Fruit fly (Drosophila melanogaster) whole organism, embryonic: ENCODE data around the gene Rbbp5.

Experiments used
- Atf3 ChIP-seq: fragments of 200-800 bp; sonication (Bioruptor generic); optimal IDR thresholded peaks from 3 replicates; lab custom pipeline; 2016; ENCODE audit warnings: missing biosample characterization, missing genetic modification characterization
- B-H2 ChIP-seq: fragments of 200-800 bp; sonication (Bioruptor generic); optimal IDR thresholded peaks from 2 replicates; lab custom pipeline; 2018; ENCODE audit warnings: missing biosample characterization, mild to moderate bottlenecking, missing genetic modification characterization
- CG10267 ChIP-seq: fragments of 200-800 bp; sonication (Bioruptor generic); optimal IDR thresholded peaks from 2 replicates; lab custom pipeline; 2018; ENCODE audit warnings: missing biosample characterization, mild to moderate bottlenecking, missing genetic modification characterization, moderate library complexity
- CG1233 ChIP-seq: fragments of 200-800 bp; sonication (Bioruptor generic); optimal IDR thresholded peaks from 4 replicates; lab custom pipeline; 2018; ENCODE audit warnings: missing biosample characterization, mild to moderate bottlenecking, missing genetic modification characterization
- CG14050 ChIP-seq: fragments of 200-800 bp; sonication (Bioruptor generic); IDR thresholded peaks from 3 replicates; pipeline ENCODE4 v1.3.6; 2022; ENCODE audit warnings: missing biosample characterization, missing genetic modification characterization
- CG14710 ChIP-seq: fragments of 200-800 bp; sonication (Bioruptor generic); optimal IDR thresholded peaks from 3 replicates; lab custom pipeline; 2019; ENCODE audit warnings: missing biosample characterization, mild to moderate bottlenecking, missing genetic modification characterization, moderate library complexity
- CG15269 ChIP-seq: fragments of 200-800 bp; sonication (Bioruptor generic); optimal IDR thresholded peaks from 2 replicates; lab custom pipeline; 2018; ENCODE audit warnings: missing biosample characterization, mild to moderate bottlenecking, missing genetic modification characterization, moderate library complexity
- CG1647 ChIP-seq: fragments of 200-800 bp; sonication (Bioruptor generic); optimal IDR thresholded peaks from 3 replicates; lab custom pipeline; 2016; ENCODE audit warnings: missing biosample characterization, missing genetic modification characterization
- CG17568 ChIP-seq: fragments of 200-800 bp; sonication (Bioruptor generic); optimal IDR thresholded peaks from 2 replicates; lab custom pipeline; 2018; ENCODE audit warnings: missing biosample characterization, mild to moderate bottlenecking, missing genetic modification characterization, moderate library complexity
- CG2116 ChIP-seq: fragments of 200-800 bp; sonication (Bioruptor generic); optimal IDR thresholded peaks from 3 replicates; lab custom pipeline; 2018; ENCODE audit warnings: missing biosample characterization, mild to moderate bottlenecking, missing genetic modification characterization
- CG2129 ChIP-seq: fragments of 200-800 bp; sonication (Bioruptor generic); IDR thresholded peaks from 2 replicates; pipeline ENCODE4 v1.3.6; 2022; ENCODE audit warnings: missing biosample characterization, missing genetic modification characterization; ENCODE audit not compliant: partially characterized antibody
- CG2202 ChIP-seq: fragments of 200-800 bp; sonication (Bioruptor generic); optimal IDR thresholded peaks from 2 replicates; lab custom pipeline; 2018; ENCODE audit warnings: missing biosample characterization, mild to moderate bottlenecking, missing genetic modification characterization
- CG2875 ChIP-seq: fragments of 200-800 bp; sonication (Bioruptor generic); optimal IDR thresholded peaks from 2 replicates; lab custom pipeline; 2017; ENCODE audit warnings: missing biosample characterization, mild to moderate bottlenecking, missing genetic modification characterization, missing genetic modification reagents
- CG31365 ChIP-seq: fragments of 200-800 bp; sonication (Bioruptor generic); optimal IDR thresholded peaks from 2 replicates; lab custom pipeline; 2018; ENCODE audit warnings: missing biosample characterization, mild to moderate bottlenecking, missing genetic modification characterization
- CG3847 ChIP-seq: fragments of 200-800 bp; sonication (Bioruptor generic); IDR thresholded peaks from 2 replicates; pipeline ENCODE4 v1.3.6; 2022; ENCODE audit warnings: missing biosample characterization, missing genetic modification characterization
- CG5180 ChIP-seq: fragments of 200-800 bp; sonication (Bioruptor generic); optimal IDR thresholded peaks from 3 replicates; lab custom pipeline; 2017; ENCODE audit warnings: missing biosample characterization, missing genetic modification characterization, mild to moderate bottlenecking, moderate library complexity, missing genetic modification reagents
- CG6272 ChIP-seq: fragments of 200-800 bp; sonication (Bioruptor generic); IDR thresholded peaks from 2 replicates; pipeline ENCODE4 v1.3.6; 2022; ENCODE audit warnings: missing biosample characterization, missing genetic modification characterization
- CG7745 ChIP-seq: fragments of 200-800 bp; sonication (Bioruptor generic); optimal IDR thresholded peaks from 2 replicates; lab custom pipeline; 2018; ENCODE audit warnings: missing biosample characterization, mild to moderate bottlenecking, missing genetic modification characterization, moderate library complexity
- CG7839 ChIP-seq: fragments of 200-800 bp; sonication (Bioruptor generic); optimal IDR thresholded peaks from 3 replicates; lab custom pipeline; 2018; ENCODE audit warnings: missing biosample characterization, mild to moderate bottlenecking, missing genetic modification characterization, moderate library complexity
- CG7987 ChIP-seq: fragments of 200-800 bp; sonication (Bioruptor generic); optimal IDR thresholded peaks from 2 replicates; lab custom pipeline; 2018; ENCODE audit warnings: missing biosample characterization, mild to moderate bottlenecking, missing genetic modification characterization, moderate library complexity
- CG8089 ChIP-seq: fragments of 200-800 bp; sonication (Bioruptor generic); optimal IDR thresholded peaks from 3 replicates; lab custom pipeline; 2016; ENCODE audit warnings: missing biosample characterization, missing genetic modification characterization
- CG8290 ChIP-seq, 3 experiments: fragments of 200-800 bp; sonication (Bioruptor generic); optimal IDR thresholded peaks; 2 replicates each; lab custom pipeline; 2016 to 2019; ENCODE audit warnings: missing biosample characterization in 3 of 3, missing genetic modification characterization in 3 of 3, mild to moderate bottlenecking in 2 of 3, moderate library complexity in 1 of 3
- Chrac-16 ChIP-seq: fragments of 200-800 bp; sonication (Bioruptor generic); optimal IDR thresholded peaks from 3 replicates; lab custom pipeline; 2016; ENCODE audit warnings: missing biosample characterization, missing genetic modification characterization
- E2f1 ChIP-seq: fragments of 200-800 bp; sonication (Bioruptor generic); IDR thresholded peaks from 2 replicates; pipeline ENCODE4 v1.3.6; 2022; ENCODE audit warnings: missing biosample characterization, missing genetic modification characterization
- ERR ChIP-seq: fragments of 200-800 bp; sonication (Bioruptor generic); optimal IDR thresholded peaks from 2 replicates; lab custom pipeline; 2016; ENCODE audit warnings: missing biosample characterization, missing genetic modification characterization
- Gsc ChIP-seq: fragments of 200-800 bp; sonication (Bioruptor generic); IDR thresholded peaks from 2 replicates; pipeline ENCODE4 v1.3.6; 2022; ENCODE audit warnings: missing biosample characterization, missing genetic modification characterization
- Hsf ChIP-seq: fragments of 200-800 bp; sonication (Bioruptor generic); optimal IDR thresholded peaks from 3 replicates; lab custom pipeline; 2016; ENCODE audit warnings: missing biosample characterization, missing genetic modification characterization
- Lpt ChIP-seq: fragments of >200 bp; optimal IDR thresholded peaks from 2 replicates; lab custom pipeline; 2018; ENCODE audit warnings: missing biosample characterization, missing genetic modification characterization
- Max ChIP-seq: fragments of 200-800 bp; sonication (Bioruptor generic); optimal IDR thresholded peaks from 2 replicates; lab custom pipeline; 2016; ENCODE audit warnings: missing biosample characterization, mild to moderate bottlenecking, missing genetic modification characterization
- NfI ChIP-seq: fragments of 200-800 bp; sonication (Bioruptor generic); optimal IDR thresholded peaks from 3 replicates; lab custom pipeline; 2018; ENCODE audit warnings: missing biosample characterization, mild to moderate bottlenecking, missing genetic modification characterization, moderate library complexity
- Ssrp ChIP-seq: fragments of 200-800 bp; sonication (Bioruptor generic); optimal IDR thresholded peaks from 2 replicates; lab custom pipeline; 2018; ENCODE audit warnings: missing biosample characterization, mild to moderate bottlenecking, missing genetic modification characterization, moderate library complexity
- al ChIP-seq: fragments of 200-800 bp; sonication (Bioruptor generic); IDR thresholded peaks from 2 replicates; pipeline ENCODE4 v1.3.6; 2022; ENCODE audit warnings: missing biosample characterization, missing genetic modification characterization
- az2 ChIP-seq: fragments of 200-800 bp; sonication (Bioruptor generic); optimal IDR thresholded peaks from 3 replicates; lab custom pipeline; 2016; ENCODE audit warnings: missing biosample characterization, missing genetic modification characterization
- bcd ChIP-seq: fragments of 200-800 bp; sonication (Bioruptor generic); optimal IDR thresholded peaks from 2 replicates; lab custom pipeline; 2017; ENCODE audit warnings: missing biosample characterization, mild to moderate bottlenecking, missing genetic modification characterization
- dimm ChIP-seq: fragments of 200-800 bp; sonication (Bioruptor generic); IDR thresholded peaks from 2 replicates; pipeline ENCODE4 v1.3.6; 2022; ENCODE audit warnings: missing biosample characterization, missing genetic modification characterization
- disco-r ChIP-seq: fragments of 200-800 bp; sonication (Bioruptor generic); optimal IDR thresholded peaks from 2 replicates; lab custom pipeline; 2016; ENCODE audit warnings: missing biosample characterization, missing genetic modification characterization
- hb ChIP-seq: fragments of 200-800 bp; sonication (Bioruptor generic); IDR thresholded peaks from 3 replicates; pipeline ENCODE4 v1.3.6; 2022; ENCODE audit warnings: missing biosample characterization, missing genetic modification characterization; ENCODE audit not compliant: partially characterized antibody
- hth ChIP-seq: fragments of >200 bp; optimal IDR thresholded peaks from 2 replicates; lab custom pipeline; 2017; ENCODE audit warnings: inconsistent platforms
- jing ChIP-seq: fragments of 200-800 bp; sonication (Bioruptor generic); optimal IDR thresholded peaks from 2 replicates; lab custom pipeline; 2018; ENCODE audit warnings: missing biosample characterization, mild to moderate bottlenecking, missing genetic modification characterization
- odd ChIP-seq: fragments of 200-800 bp; sonication (Bioruptor generic); optimal IDR thresholded peaks from 2 replicates; lab custom pipeline; 2017; ENCODE audit warnings: missing biosample characterization, mild to moderate bottlenecking, missing genetic modification characterization
- org-1 ChIP-seq: fragments of 200-800 bp; sonication (Bioruptor generic); optimal IDR thresholded peaks from 2 replicates; lab custom pipeline; 2017; ENCODE audit warnings: missing biosample characterization, missing genetic modification characterization
- peb ChIP-seq: fragments of 200-800 bp; sonication (Bioruptor generic); IDR thresholded peaks from 2 replicates; pipeline ENCODE4 v1.3.6; 2022; ENCODE audit warnings: missing biosample characterization, missing genetic modification characterization
- sna ChIP-seq: fragments of 200-800 bp; sonication (Bioruptor generic); IDR thresholded peaks from 2 replicates; pipeline ENCODE4 v1.3.6; 2022; ENCODE audit warnings: missing biosample characterization, missing genetic modification characterization; ENCODE audit not compliant: partially characterized antibody
- stwl ChIP-seq: fragments of 200-800 bp; sonication (Bioruptor generic); optimal IDR thresholded peaks from 3 replicates; lab custom pipeline; 2018; ENCODE audit warnings: missing biosample characterization, mild to moderate bottlenecking, missing genetic modification characterization, moderate library complexity
- tna ChIP-seq: fragments of 200-800 bp; sonication (Bioruptor generic); IDR thresholded peaks from 2 replicates; pipeline ENCODE4 v1.3.6; 2022; ENCODE audit warnings: missing biosample characterization, missing genetic modification characterization; ENCODE audit not compliant: partially characterized antibody
- trem ChIP-seq: fragments of 200-800 bp; optimal IDR thresholded peaks from 3 replicates; lab custom pipeline; 2019; ENCODE audit warnings: missing biosample characterization, mild to moderate bottlenecking, missing genetic modification characterization, moderate library complexity
- twi ChIP-seq: fragments of 200-800 bp; optimal IDR thresholded peaks from 2 replicates; lab custom pipeline; 2019; ENCODE audit warnings: missing biosample characterization, mild to moderate bottlenecking, missing genetic modification characterization, moderate library complexity
- tx ChIP-seq: fragments of 200-800 bp; sonication (Bioruptor generic); optimal IDR thresholded peaks from 2 replicates; lab custom pipeline; 2016; ENCODE audit warnings: missing biosample characterization, missing genetic modification characterization
- wor ChIP-seq: fragments of 200-800 bp; sonication (Bioruptor generic); IDR thresholded peaks from 2 replicates; pipeline ENCODE4 v1.3.6; 2022; ENCODE audit warnings: missing biosample characterization, missing genetic modification characterization

Rbbp5 gene

dm6 chr3L:20384086-20384810, 36.5 kb upstream of the Rbbp5 start, which contains the start of the genes CG5498 and fbl (continued):
- TF ChIP-seq jing (GFP tag; lab: Kevin White, UChicago) (no peak), Max (GFP tag; lab: Kevin White, UChicago) (peak; percentile 77), Ssrp (tag; lab: Kevin White, UChicago) (peak; percentile 32), hb (GFP tag; lab: Robert Waterston, UW) (no peak), stwl (tag; lab: Kevin White, UChicago) (peak; percentile 96), az2 (GFP tag; lab: Kevin White, UChicago) (peak; percentile 55), CG8089 (GFP tag; lab: Kevin White, UChicago) (no peak), Lpt (GFP tag; lab: Kevin White, UChicago) (no peak), dimm (GFP tag; lab: Robert Waterston, UW) (no peak), NfI (GFP tag; lab: Kevin White, UChicago) (peak; percentile 63), wor (GFP tag; lab: Robert Waterston, UW) (no peak), CG2116 (GFP tag; lab: Kevin White, UChicago) (peak; percentile 76), CG8290 (GFP tag; optimal IDR thresholded peaks at IDR 0.05; lab: Kevin White, UChicago) (peak; percentile 37), CG8290 (tag; optimal IDR thresholded peaks at IDR 0.05; lab: Kevin White, UChicago) (no peak), CG1233 (GFP tag; lab: Kevin White, UChicago) (peak; percentile 17), tna (GFP tag; lab: Robert Waterston, UW) (0 out of 2 replicates have a peak, but pooled peaks have one; percentile 42), E2f1 (GFP tag; lab: Robert Waterston, UW) (no peak; the same call in 1 of the 2 replicates), bcd (GFP tag; lab: Kevin White, UChicago) (peak; percentile 65), sna (GFP tag; lab: Robert Waterston, UW) (0 out of 2 replicates have a peak, but pooled peaks have one; percentile 31), tx (GFP tag; lab: Kevin White, UChicago) (peak; percentile 0), Chrac-16 (GFP tag; lab: Kevin White, UChicago) (peak; percentile 64), Atf3 (GFP tag; lab: Kevin White, UChicago) (no peak), CG14710 (tag; lab: Kevin White, UChicago) (peak; percentile 85), CG10267 (tag; lab: Kevin White, UChicago) (peak; percentile 98), twi (tag; lab: Kevin White, UChicago) (peak; percentile 19), CG2875 (GFP tag; lab: Kevin White, UChicago) (no peak), B-H2 (peak; percentile 70), CG14050 (GFP tag; lab: Robert Waterston, UW) (no peak), CG7839 (tag; lab: Kevin White, UChicago) (peak; percentile 74), CG7987 (GFP tag; lab: Kevin White, UChicago) (no peak), disco-r (GFP tag; lab: Kevin White, UChicago) (no peak), org-1 (peak; percentile 8), CG1647 (GFP tag; lab: Kevin White, UChicago) (peak; percentile 31), Gsc (GFP tag; lab: Robert Waterston, UW) (no peak), Hsf (peak; percentile 78), al (GFP tag; lab: Robert Waterston, UW) (peak; percentile 40; the same call in 1 of the 2 replicates), odd (peak; percentile 56), CG17568 (GFP tag; lab: Kevin White, UChicago) (no peak), trem (tag; lab: Kevin White, UChicago) (peak; percentile 83), CG31365 (tag; lab: Kevin White, UChicago) (peak; percentile 21), CG3847 (GFP tag; lab: Robert Waterston, UW) (peak; percentile 56), ERR (GFP tag; lab: Kevin White, UChicago) (peak; percentile 40), CG7745 (tag; lab: Kevin White, UChicago) (peak; percentile 45), CG15269 (tag; lab: Kevin White, UChicago) (peak; percentile 60), hth (no peak), CG2202 (tag; lab: Kevin White, UChicago) (peak; percentile 12), CG6272 (no peak), peb (no peak), CG2129 (no peak), CG5180 (GFP tag; lab: Kevin White, UChicago) (peak; percentile 7)
